Worm (Caenorhabditis elegans) whole organism, L1 larva: ENCODE measurements around the gene mrg-1.

Source experiments
- C04F5.9 ChIP-seq: sonication (generic microtip); optimal IDR thresholded peaks from 2 replicates; lab custom pipeline; 2016; ENCODE audit warnings: missing genetic modification characterization, missing compliant biosample characterization
- C16A3.4 ChIP-seq: fragments of 150-350 bp; optimal IDR thresholded peaks from 2 replicates; lab custom pipeline; 2014; ENCODE audit warnings: missing biosample characterization, missing genetic modification characterization
- C34B4.2 ChIP-seq: sonication (generic microtip); optimal IDR thresholded peaks from 2 replicates; lab custom pipeline; 2017; ENCODE audit warnings: mild to moderate bottlenecking, missing genetic modification characterization, missing compliant biosample characterization
- F16B12.6 ChIP-seq: fragments of 150-350 bp; optimal IDR thresholded peaks from 2 replicates; lab custom pipeline; 2014; ENCODE audit warnings: missing biosample characterization, missing genetic modification characterization
- Y116A8C.19 ChIP-seq: sonication (generic microtip); optimal IDR thresholded peaks from 2 replicates; lab custom pipeline; 2016; ENCODE audit warnings: missing compliant biosample characterization, missing genetic modification characterization, borderline replicate concordance
- aly-2 ChIP-seq: fragments of 150-350 bp; optimal IDR thresholded peaks from 2 replicates; lab custom pipeline; 2014; ENCODE audit warnings: missing biosample characterization, missing genetic modification characterization
- ceh-90 ChIP-seq: sonication (generic microtip); optimal IDR thresholded peaks from 2 replicates; lab custom pipeline; 2016; ENCODE audit warnings: missing genetic modification characterization, missing compliant biosample characterization
- ces-1 ChIP-seq: fragments of 150-350 bp; optimal IDR thresholded peaks from 2 replicates; lab custom pipeline; 2014; ENCODE audit warnings: missing biosample characterization, missing genetic modification reagents, missing genetic modification characterization
- dsc-1 ChIP-seq: sonication (generic microtip); optimal IDR thresholded peaks from 2 replicates; lab custom pipeline; 2016; ENCODE audit warnings: mild to moderate bottlenecking, missing genetic modification characterization, missing compliant biosample characterization
- efl-1 ChIP-seq, 4 experiments: fragments of 150-350 bp; optimal IDR thresholded peaks in 3 of 4; peaks in 1 of 4; 1 replicate in 1 of 4; 2 replicates in 3 of 4; lab custom pipeline; 2014; ENCODE audit warnings: missing biosample characterization in 2 of 4, missing genetic modification characterization in 2 of 4, missing genetic modification reagents in 2 of 4
- elt-3 ChIP-seq, 6 experiments: fragments of 150-350 bp in 1 of 6; sonication (generic microtip); optimal IDR thresholded peaks; 2 replicates each; lab custom pipeline; 2017 to 2018; ENCODE audit warnings: missing biosample characterization in 6 of 6, missing genetic modification characterization in 6 of 6, inconsistent platforms in 1 of 6
- ets-5 ChIP-seq: fragments of 200-800 bp; sonication (Bioruptor generic); IDR thresholded peaks from 2 replicates; pipeline ENCODE4 v1.3.6; 2022; ENCODE audit warnings: missing genetic modification characterization, missing compliant biosample characterization
- fkh-10 ChIP-seq: sonication (generic microtip); optimal IDR thresholded peaks from 2 replicates; lab custom pipeline; 2017; ENCODE audit warnings: missing biosample characterization, missing genetic modification reagents, missing genetic modification characterization
- fkh-8 ChIP-seq: sonication (generic microtip); optimal IDR thresholded peaks from 2 replicates; lab custom pipeline; 2016; ENCODE audit warnings: mild to moderate bottlenecking, missing genetic modification characterization, missing compliant biosample characterization
- fos-1 ChIP-seq: fragments of 150-350 bp; optimal IDR thresholded peaks from 2 replicates; lab custom pipeline; 2014; ENCODE audit warnings: missing biosample characterization, missing genetic modification characterization
- grh-1 ChIP-seq: fragments of 200-800 bp; sonication (Bioruptor generic); IDR thresholded peaks from 2 replicates; pipeline ENCODE4 v1.3.6; 2022; ENCODE audit warnings: missing genetic modification reagents, missing genetic modification characterization, missing compliant biosample characterization
- hlh-17 ChIP-seq: fragments of 200-800 bp; sonication (Bioruptor generic); optimal IDR thresholded peaks from 2 replicates; lab custom pipeline; 2018; ENCODE audit warnings: missing genetic modification characterization, mild to moderate bottlenecking, missing compliant biosample characterization, moderate library complexity, borderline replicate concordance
- hlh-4 ChIP-seq: sonication (generic microtip); optimal IDR thresholded peaks from 2 replicates; lab custom pipeline; 2016; ENCODE audit warnings: mild to moderate bottlenecking, missing genetic modification characterization, missing compliant biosample characterization
- irx-1 ChIP-seq: sonication (generic microtip); optimal IDR thresholded peaks from 2 replicates; lab custom pipeline; 2016; ENCODE audit warnings: missing genetic modification characterization, missing compliant biosample characterization
- jun-1 ChIP-seq: fragments of 150-350 bp; optimal IDR thresholded peaks from 2 replicates; lab custom pipeline; 2014; ENCODE audit warnings: missing biosample characterization, missing genetic modification reagents, missing genetic modification characterization
- lin-13 ChIP-seq: fragments of 150-350 bp; optimal IDR thresholded peaks from 2 replicates; lab custom pipeline; 2014; ENCODE audit warnings: missing biosample characterization, missing genetic modification reagents, missing genetic modification characterization
- lin-39 ChIP-seq: fragments of 150-350 bp; optimal IDR thresholded peaks from 2 replicates; lab custom pipeline; 2014; ENCODE audit warnings: missing biosample characterization, missing genetic modification reagents, missing genetic modification characterization
- lir-3 ChIP-seq: sonication (generic microtip); optimal IDR thresholded peaks from 2 replicates; lab custom pipeline; 2016; ENCODE audit warnings: mild to moderate bottlenecking, missing genetic modification characterization, moderate library complexity, missing compliant biosample characterization; ENCODE audit not compliant: poor library complexity
- mab-9 ChIP-seq: fragments of 200-800 bp; sonication (Bioruptor generic); IDR thresholded peaks from 2 replicates; pipeline ENCODE4 v1.3.6; 2022; ENCODE audit warnings: missing genetic modification reagents, missing genetic modification characterization, missing compliant biosample characterization
- mdl-1 ChIP-seq, 2 experiments: fragments of 150-350 bp; optimal IDR thresholded peaks; 2 replicates each; lab custom pipeline; 2014 to 2017; ENCODE audit warnings: missing biosample characterization in 2 of 2, missing genetic modification characterization in 2 of 2, inconsistent platforms in 1 of 2
- nhr-11 ChIP-seq: fragments of 150-350 bp; optimal IDR thresholded peaks from 2 replicates; lab custom pipeline; 2014; ENCODE audit warnings: missing biosample characterization, missing genetic modification characterization
- nhr-28 ChIP-seq: fragments of 150-350 bp; optimal IDR thresholded peaks from 2 replicates; lab custom pipeline; 2014; ENCODE audit warnings: missing biosample characterization, missing genetic modification characterization
- nhr-47 ChIP-seq: sonication (generic microtip); optimal IDR thresholded peaks from 2 replicates; lab custom pipeline; 2016; ENCODE audit warnings: mild to moderate bottlenecking, missing genetic modification characterization, moderate library complexity, missing compliant biosample characterization
- nhr-71 ChIP-seq: sonication (generic microtip); optimal IDR thresholded peaks from 2 replicates; lab custom pipeline; 2016; ENCODE audit warnings: mild to moderate bottlenecking, missing genetic modification characterization, moderate library complexity, missing compliant biosample characterization
- nhr-84 ChIP-seq: sonication (generic microtip); optimal IDR thresholded peaks from 2 replicates; lab custom pipeline; 2017; ENCODE audit warnings: missing biosample characterization, missing genetic modification characterization
- nhr-85 ChIP-seq: sonication (generic microtip); peaks from one replicate; lab custom pipeline; 2016; ENCODE audit warnings: missing genetic modification characterization, inconsistent platforms, missing compliant biosample characterization
- pag-3 ChIP-seq: sonication (generic microtip); optimal IDR thresholded peaks from 2 replicates; lab custom pipeline; 2017; ENCODE audit warnings: missing genetic modification characterization, mild to moderate bottlenecking, missing compliant biosample characterization, antibody characterized with exemption, borderline replicate concordance; ENCODE audit not compliant: insufficient read depth
- pax-3 ChIP-seq: fragments of 200-800 bp; sonication (Bioruptor generic); optimal IDR thresholded peaks from 2 replicates; lab custom pipeline; 2018; ENCODE audit warnings: mild to moderate bottlenecking, missing genetic modification characterization, moderate library complexity, missing compliant biosample characterization
- pqm-1 ChIP-seq: sonication (generic microtip); optimal IDR thresholded peaks from 3 replicates; lab custom pipeline; 2017; ENCODE audit warnings: missing biosample characterization, missing genetic modification characterization
- skn-1 ChIP-seq: fragments of 150-350 bp; optimal IDR thresholded peaks from 2 replicates; lab custom pipeline; 2014; ENCODE audit warnings: missing biosample characterization, missing genetic modification characterization
- snpc-4 ChIP-seq: fragments of 150-350 bp; optimal IDR thresholded peaks from 2 replicates; lab custom pipeline; 2014; ENCODE audit warnings: missing biosample characterization, missing genetic modification characterization
- snu-23 ChIP-seq: sonication (generic microtip); optimal IDR thresholded peaks from 2 replicates; lab custom pipeline; 2016; ENCODE audit warnings: missing genetic modification characterization, missing compliant biosample characterization
- sox-4 ChIP-seq: sonication (generic microtip); optimal IDR thresholded peaks from 2 replicates; lab custom pipeline; 2016; ENCODE audit warnings: missing genetic modification characterization, missing compliant biosample characterization
- sptf-1 ChIP-seq: fragments of 150-350 bp; optimal IDR thresholded peaks from 2 replicates; lab custom pipeline; 2014; ENCODE audit warnings: missing biosample characterization, missing genetic modification characterization
- sup-37 ChIP-seq: fragments of 200-800 bp; sonication (Bioruptor generic); optimal IDR thresholded peaks from 2 replicates; lab custom pipeline; 2018; ENCODE audit warnings: mild to moderate bottlenecking, missing genetic modification characterization, missing compliant biosample characterization
- swsn-7 ChIP-seq: sonication (generic microtip); optimal IDR thresholded peaks from 2 replicates; lab custom pipeline; 2016; ENCODE audit warnings: missing genetic modification characterization, missing compliant biosample characterization
- tbx-2 ChIP-seq: sonication (generic microtip); optimal IDR thresholded peaks from 2 replicates; lab custom pipeline; 2016; ENCODE audit warnings: missing genetic modification characterization, missing compliant biosample characterization
- tlp-1 ChIP-seq: fragments of 150-350 bp; optimal IDR thresholded peaks from 2 replicates; lab custom pipeline; 2014; ENCODE audit warnings: missing biosample characterization, missing genetic modification characterization
- unc-30 ChIP-seq: sonication (generic microtip); optimal IDR thresholded peaks from 2 replicates; lab custom pipeline; 2017; ENCODE audit warnings: missing biosample characterization, missing genetic modification characterization
- unc-62 ChIP-seq: fragments of 150-350 bp; optimal IDR thresholded peaks from 2 replicates; lab custom pipeline; 2014; ENCODE audit warnings: missing biosample characterization, missing genetic modification reagents, missing genetic modification characterization
- unc-86 ChIP-seq: sonication (generic microtip); optimal IDR thresholded peaks from 2 replicates; lab custom pipeline; 2016; ENCODE audit warnings: missing genetic modification characterization, missing compliant biosample characterization
- vab-15 ChIP-seq: sonication (generic microtip); optimal IDR thresholded peaks from 2 replicates; lab custom pipeline; 2017; ENCODE audit warnings: missing genotype, mild to moderate bottlenecking, missing genetic modification characterization, missing compliant biosample characterization
- xbp-1 ChIP-seq: sonication (generic microtip); optimal IDR thresholded peaks from 2 replicates; lab custom pipeline; 2016; ENCODE audit warnings: missing genetic modification characterization, missing compliant biosample characterization
- zag-1 ChIP-seq: fragments of 150-350 bp; optimal IDR thresholded peaks from 2 replicates; lab custom pipeline; 2014; ENCODE audit warnings: missing biosample characterization, missing genetic modification characterization
- ztf-4 ChIP-seq: fragments of 150-350 bp; optimal IDR thresholded peaks from 2 replicates; lab custom pipeline; 2014; ENCODE audit warnings: missing biosample characterization, missing genetic modification characterization

mrg-1 gene

ce11 chrIII:12842858-12843257 is 31.6 kb downstream of the mrg-1 start (continued):
- TF ChIP-seq sox-4 (tag; lab: Kevin White, UChicago) (no peak), hlh-17 (GFP tag; lab: Kevin White, UChicago) (no peak), ztf-4 (no peak), fos-1 (no peak), pax-3 (tag; lab: Kevin White, UChicago) (no peak), mdl-1 (tag; optimal IDR thresholded peaks at IDR 0.05; lab: Kevin White, UChicago) (peak in 1 of 2 experiments; percentile 29), F16B12.6 (tag; lab: Kevin White, UChicago) (no peak), fkh-10 (GFP tag; lab: Kevin White, UChicago) (no peak), nhr-84 (tag; lab: Kevin White, UChicago) (no peak), unc-62 (GFP tag; lab: Kevin White, UChicago) (no peak), zag-1 (no peak), snpc-4 (tag; lab: Kevin White, UChicago) (no peak), fkh-8 (tag; lab: Kevin White, UChicago) (no peak), pag-3 (tag; lab: Kevin White, UChicago) (no peak), nhr-47 (tag; lab: Kevin White, UChicago) (no peak), efl-1 (optimal IDR thresholded peaks at IDR 0.05; lab: Kevin White, UChicago) (no peak), efl-1 (GFP tag; optimal IDR thresholded peaks at IDR 0.05 in 1 of 2; lab: Kevin White, UChicago) (no peak), Y116A8C.19 (tag; lab: Kevin White, UChicago) (no peak), sptf-1 (tag; lab: Kevin White, UChicago) (no peak)

- TF ChIP-seq C04F5.9 (tag; lab: Kevin White, UChicago) (no peak), hlh-4 (tag; lab: Kevin White, UChicago) (no peak), nhr-47 (tag; lab: Kevin White, UChicago) (peak; percentile 82), C16A3.4 (peak; percentile 21), pag-3 (tag; lab: Kevin White, UChicago) (no peak), swsn-7 (tag; lab: Kevin White, UChicago) (peak; percentile 44), lir-3 (no peak), mdl-1 (tag; optimal IDR thresholded peaks at IDR 0.05; lab: Kevin White, UChicago) (peak in 1 of 2 experiments; percentile 9), Y116A8C.19 (tag; lab: Kevin White, UChicago) (no peak), grh-1 (GFP tag; lab: Robert Waterston, UW) (no peak), unc-62 (GFP tag; lab: Kevin White, UChicago) (no peak), unc-30 (tag; lab: Kevin White, UChicago) (no peak), nhr-28 (tag; lab: Kevin White, UChicago) (no peak), lin-39 (tag; lab: Kevin White, UChicago) (peak; percentile 18), ceh-90 (no peak), nhr-11 (tag; lab: Kevin White, UChicago) (peak; percentile 59), fkh-10 (GFP tag; lab: Kevin White, UChicago) (peak; percentile 8), sox-4 (tag; lab: Kevin White, UChicago) (peak; percentile 3), C34B4.2 (tag; lab: Kevin White, UChicago) (no peak), ces-1 (no peak), sup-37 (no peak), unc-86 (tag; lab: Kevin White, UChicago) (peak; percentile 62), jun-1 (tag; lab: Kevin White, UChicago) (peak; percentile 32), F16B12.6 (tag; lab: Kevin White, UChicago) (no peak), tlp-1 (tag; lab: Kevin White, UChicago) (no peak), lin-13 (GFP tag; lab: Kevin White, UChicago) (peak; percentile 55), mab-9 (GFP tag; lab: Robert Waterston, UW) (no peak), snpc-4 (tag; lab: Kevin White, UChicago) (no peak), fkh-8 (tag; lab: Kevin White, UChicago) (peak; percentile 85), snu-23 (peak; percentile 50), pqm-1 (tag; lab: Kevin White, UChicago) (no peak), dsc-1 (tag; lab: Kevin White, UChicago) (peak; percentile 47), ets-5 (GFP tag; lab: Robert Waterston, UW) (no peak), pax-3 (tag; lab: Kevin White, UChicago) (no peak), nhr-85 (tag; lab: Kevin White, UChicago) (peak; percentile 98), irx-1 (tag; lab: Kevin White, UChicago) (no peak), xbp-1 (tag; lab: Kevin White, UChicago) (peak; percentile 18), skn-1 (tag; lab: Kevin White, UChicago) (peak; percentile 30), aly-2 (tag; lab: Kevin White, UChicago) (no peak), vab-15 (no peak), elt-3 (tag; optimal IDR thresholded peaks at IDR 0.05; lab: Kevin White, UChicago) (peak in 2 of 6 experiments; percentile 26 to 62), tbx-2 (peak; percentile 14), nhr-71 (tag; lab: Kevin White, UChicago) (peak; percentile 91)
Observed at ce11 chrIII:12841328-12841727, 33.1 kb downstream of the mrg-1 start.
